Worm (Caenorhabditis elegans) whole organism, late embryonic: ENCODE results near the gene lhpp-1.

ENCODE experiments used
- F13H6.1 ChIP-seq: sonication (generic microtip); optimal IDR thresholded peaks from 2 replicates; lab custom pipeline; 2016; ENCODE audit warnings: missing genetic modification characterization, missing compliant biosample characterization
- ceh-31 ChIP-seq: sonication (generic microtip); optimal IDR thresholded peaks from 2 replicates; lab custom pipeline; 2016; ENCODE audit warnings: missing genetic modification characterization, missing compliant biosample characterization
- elt-2 ChIP-seq: sonication (generic microtip); optimal IDR thresholded peaks from 2 replicates; lab custom pipeline; 2016; ENCODE audit warnings: missing genetic modification reagents, missing genetic modification characterization, missing compliant biosample characterization
- fkh-10 ChIP-seq: fragments of 150-350 bp; optimal IDR thresholded peaks from 2 replicates; lab custom pipeline; 2014; ENCODE audit warnings: missing biosample characterization, missing genetic modification reagents, missing genetic modification characterization
- fkh-6 ChIP-seq: sonication (generic microtip); optimal IDR thresholded peaks from 2 replicates; lab custom pipeline; 2016; ENCODE audit warnings: missing genetic modification characterization, missing compliant biosample characterization
- nfya-1 ChIP-seq: sonication (generic microtip); optimal IDR thresholded peaks from 2 replicates; lab custom pipeline; 2017; ENCODE audit warnings: missing genetic modification characterization, mild to moderate bottlenecking, missing compliant biosample characterization, antibody characterized with exemption, moderate library complexity
- nhr-11 ChIP-seq: fragments of 150-350 bp; optimal IDR thresholded peaks from 2 replicates; lab custom pipeline; 2014; ENCODE audit warnings: missing biosample characterization, missing genetic modification characterization
- odd-2 ChIP-seq: sonication (generic microtip); optimal IDR thresholded peaks from 2 replicates; lab custom pipeline; 2017; ENCODE audit warnings: antibody characterized with exemption, mild to moderate bottlenecking, missing genetic modification characterization, missing compliant biosample characterization
- pag-3 ChIP-seq: sonication (generic microtip); optimal IDR thresholded peaks from 2 replicates; lab custom pipeline; 2016; ENCODE audit warnings: missing compliant biosample characterization, missing genetic modification characterization, borderline replicate concordance
- pqm-1 ChIP-seq: sonication (generic microtip); optimal IDR thresholded peaks from 2 replicates; lab custom pipeline; 2016; ENCODE audit warnings: missing genetic modification characterization, missing compliant biosample characterization
- sox-4 ChIP-seq: sonication (generic microtip); optimal IDR thresholded peaks from 2 replicates; lab custom pipeline; 2017; ENCODE audit warnings: mild to moderate bottlenecking, missing genetic modification characterization, inconsistent platforms, missing compliant biosample characterization
- tbx-2 ChIP-seq: sonication (generic microtip); optimal IDR thresholded peaks from 2 replicates; lab custom pipeline; 2016; ENCODE audit warnings: missing genetic modification characterization, missing compliant biosample characterization
- unc-86 ChIP-seq: sonication (generic microtip); optimal IDR thresholded peaks from 2 replicates; lab custom pipeline; 2016; ENCODE audit warnings: missing genetic modification characterization, missing compliant biosample characterization

- TF ChIP-seq fkh-6, result no peak
- no peak for TF ChIP-seq pqm-1
- no peak for TF ChIP-seq unc-86 (tag; lab: Kevin White, UChicago)
- no peak for TF ChIP-seq nhr-11 (tag; lab: Kevin White, UChicago)
- no peak for TF ChIP-seq odd-2 (tag; lab: Kevin White, UChicago)
- TF ChIP-seq elt-2 (tag; lab: Kevin White, UChicago), result no peak
- TF ChIP-seq ceh-31 (tag; lab: Kevin White, UChicago), result no peak
- no peak for TF ChIP-seq pag-3 (tag; lab: Kevin White, UChicago)
- no peak for TF ChIP-seq tbx-2 (tag; lab: Kevin White, UChicago)
- TF ChIP-seq nfya-1 (tag; lab: Kevin White, UChicago), result no peak
- TF ChIP-seq fkh-10, result no peak
- TF ChIP-seq sox-4 (tag; lab: Kevin White, UChicago), result no peak
- TF ChIP-seq F13H6.1 (tag; lab: Kevin White, UChicago), result no peak
Measured at ce11 chrV:12091759-12092158, 19.8 kb downstream of the lhpp-1 start, which contains the start of gene nhr-206.
